Worm (Caenorhabditis elegans): ENCODE measurements around the gene ndg-4.

- TF ChIP-seq him-1 (tag; optimal IDR thresholded peaks at IDR 0.05) (no peak), dao-5 (tag; optimal IDR thresholded peaks at IDR 0.05) (no peak), W03F9.2 (tag; optimal IDR thresholded peaks at IDR 0.05) (no peak)
Observed at ce11 chrIII:4456579-4456978, 10.6 kb downstream of the ndg-4 start.

Data from whole organism, L4/young adult.